Fruit fly (Drosophila melanogaster) whole organism, embryonic: Measurements from ENCODE around the gene BBIP1.

Source experiments
- Awh ChIP-seq: fragments of 200-800 bp; sonication (Bioruptor generic); IDR thresholded peaks from 2 replicates; pipeline ENCODE4, ENCODE4 v1.3.6; 2022; ENCODE audit warnings: missing biosample characterization, missing genetic modification characterization
- BtbVII ChIP-seq: fragments of 200-800 bp; sonication (Bioruptor generic); optimal IDR thresholded peaks from 3 replicates; lab custom pipeline; 2017; ENCODE audit warnings: missing biosample characterization, mild to moderate bottlenecking, missing genetic modification characterization
- CG10147 ChIP-seq: fragments of 200-800 bp; sonication (Bioruptor generic); optimal IDR thresholded peaks from 2 replicates; lab custom pipeline; 2019; ENCODE audit warnings: missing biosample characterization, mild to moderate bottlenecking, missing genetic modification characterization, moderate library complexity
- CG10366 ChIP-seq: fragments of 200-800 bp; sonication (Bioruptor generic); IDR thresholded peaks from 2 replicates; pipeline ENCODE4 v1.3.6; 2022; ENCODE audit warnings: missing biosample characterization, missing genetic modification characterization
- CG10543 ChIP-seq: fragments of 200-800 bp; sonication (Bioruptor generic); optimal IDR thresholded peaks from 3 replicates; lab custom pipeline; 2017; ENCODE audit warnings: missing biosample characterization, mild to moderate bottlenecking, missing genetic modification characterization, moderate library complexity
- CG11695 ChIP-seq: fragments of 200-800 bp; sonication (Bioruptor generic); IDR thresholded peaks from 3 replicates; pipeline ENCODE4 v1.3.6; 2022; ENCODE audit warnings: missing biosample characterization, missing genetic modification characterization
- CG14667 ChIP-seq: fragments of 200-800 bp; sonication (Bioruptor generic); IDR thresholded peaks from 2 replicates; pipeline ENCODE4 v1.3.6; 2022; ENCODE audit warnings: missing biosample characterization, missing genetic modification characterization
- CG15514 ChIP-seq: fragments of 200-800 bp; sonication (Bioruptor generic); optimal IDR thresholded peaks from 3 replicates; lab custom pipeline; 2017; ENCODE audit warnings: missing biosample characterization, missing genetic modification characterization, mild to moderate bottlenecking, moderate library complexity, missing genetic modification reagents
- CG1603 ChIP-seq: fragments of 200-800 bp; sonication (Bioruptor generic); optimal IDR thresholded peaks from 2 replicates; lab custom pipeline; 2019; ENCODE audit warnings: missing biosample characterization, mild to moderate bottlenecking, missing genetic modification characterization, moderate library complexity
- CG1647 ChIP-seq: fragments of 200-800 bp; sonication (Bioruptor generic); optimal IDR thresholded peaks from 3 replicates; lab custom pipeline; 2016; ENCODE audit warnings: missing biosample characterization, missing genetic modification characterization
- CG31224 ChIP-seq: fragments of 200-800 bp; sonication (Bioruptor generic); IDR thresholded peaks from 2 replicates; pipeline ENCODE4 v1.3.6; 2022; ENCODE audit warnings: missing biosample characterization, missing genetic modification characterization
- CG34376 ChIP-seq: fragments of 200-800 bp; sonication (Bioruptor generic); optimal IDR thresholded peaks from 2 replicates; lab custom pipeline; 2018; ENCODE audit warnings: missing biosample characterization, mild to moderate bottlenecking, missing genetic modification characterization
- CG6791 ChIP-seq: fragments of 200-800 bp; sonication (Bioruptor generic); IDR thresholded peaks from 3 replicates; pipeline ENCODE4 v1.3.6; 2022; ENCODE audit warnings: missing biosample characterization, missing genetic modification characterization; ENCODE audit not compliant: partially characterized antibody
- CG7963 ChIP-seq: fragments of 200-800 bp; sonication (Bioruptor generic); IDR thresholded peaks from 3 replicates; pipeline ENCODE4 v1.3.6; 2022; ENCODE audit warnings: missing biosample characterization, missing genetic modification characterization; ENCODE audit not compliant: partially characterized antibody
- CG8944 ChIP-seq: fragments of 200-800 bp; sonication (Bioruptor generic); optimal IDR thresholded peaks from 3 replicates; lab custom pipeline; 2016; ENCODE audit warnings: missing biosample characterization, missing genetic modification characterization
- CG9437 ChIP-seq: fragments of 200-800 bp; sonication (Bioruptor generic); optimal IDR thresholded peaks from 2 replicates; lab custom pipeline; 2018; ENCODE audit warnings: missing biosample characterization, mild to moderate bottlenecking, missing genetic modification characterization
- CG9727 ChIP-seq: fragments of 200-800 bp; sonication (Bioruptor generic); optimal IDR thresholded peaks from 3 replicates; lab custom pipeline; 2017; ENCODE audit warnings: missing biosample characterization, mild to moderate bottlenecking, missing genetic modification characterization
- CkIIα-i1 ChIP-seq: fragments of 200-800 bp; sonication (Bioruptor generic); IDR thresholded peaks from 2 replicates; pipeline ENCODE4 v1.3.6; 2022; ENCODE audit warnings: missing biosample characterization, missing genetic modification characterization
- CrebB ChIP-seq: fragments of 200-800 bp; sonication (Bioruptor generic); optimal IDR thresholded peaks from 3 replicates; lab custom pipeline; 2018; ENCODE audit warnings: missing biosample characterization, mild to moderate bottlenecking, missing genetic modification characterization
- E2f2 ChIP-seq: fragments of 200-800 bp; sonication (Bioruptor generic); IDR thresholded peaks from 2 replicates; pipeline ENCODE4 v1.3.6; 2022; ENCODE audit warnings: missing biosample characterization, missing genetic modification characterization
- Eip74EF ChIP-seq, 2 experiments: fragments of 200-800 bp in 1 of 2; fragments of >200 bp in 1 of 2; sonication (Bioruptor generic) in 1 of 2; optimal IDR thresholded peaks; 2 replicates each; lab custom pipeline; 2017 to 2019; ENCODE audit warnings: missing biosample characterization in 2 of 2, missing genetic modification characterization in 2 of 2, mild to moderate bottlenecking in 1 of 2, moderate library complexity in 1 of 2
- Fer1 ChIP-seq: fragments of 200-800 bp; sonication (Bioruptor generic); optimal IDR thresholded peaks from 2 replicates; lab custom pipeline; 2017; ENCODE audit warnings: missing biosample characterization, mild to moderate bottlenecking, missing genetic modification characterization
- Fer2 ChIP-seq: fragments of 200-800 bp; sonication (Bioruptor generic); optimal IDR thresholded peaks from 2 replicates; lab custom pipeline; 2018; ENCODE audit warnings: missing biosample characterization, mild to moderate bottlenecking, missing genetic modification characterization, moderate library complexity
- HHEX ChIP-seq: fragments of 200-800 bp; sonication (Bioruptor generic); optimal IDR thresholded peaks from 3 replicates; lab custom pipeline; 2017; ENCODE audit warnings: missing biosample characterization, mild to moderate bottlenecking, missing genetic modification characterization, missing genetic modification reagents
- Mad ChIP-seq: fragments of 200-800 bp; sonication (Bioruptor generic); optimal IDR thresholded peaks from 2 replicates; lab custom pipeline; 2016; ENCODE audit warnings: missing biosample characterization, missing genetic modification characterization
- Mrtf ChIP-seq: fragments of 200-800 bp; sonication (Bioruptor generic); IDR thresholded peaks from 3 replicates; pipeline ENCODE4 v1.3.6; 2022; ENCODE audit warnings: missing biosample characterization, missing genetic modification characterization
- Nf-YC ChIP-seq: fragments of 200-800 bp; optimal IDR thresholded peaks from 3 replicates; lab custom pipeline; 2019; ENCODE audit warnings: missing biosample characterization, mild to moderate bottlenecking, missing genetic modification characterization, moderate library complexity
- Oaz ChIP-seq: fragments of 200-800 bp; sonication (Bioruptor generic); IDR thresholded peaks from 2 replicates; pipeline ENCODE4 v1.3.6; 2022; ENCODE audit warnings: missing biosample characterization, missing genetic modification characterization
- Oli ChIP-seq: fragments of 200-800 bp; sonication (Bioruptor generic); optimal IDR thresholded peaks from 2 replicates; lab custom pipeline; 2018; ENCODE audit warnings: missing biosample characterization, mild to moderate bottlenecking, missing genetic modification characterization, moderate library complexity
- PHDP ChIP-seq: fragments of 200-800 bp; sonication (Bioruptor generic); optimal IDR thresholded peaks from 3 replicates; lab custom pipeline; 2018; ENCODE audit warnings: missing biosample characterization, mild to moderate bottlenecking, missing genetic modification characterization, moderate library complexity
- Ravus ChIP-seq: fragments of 200-800 bp; sonication (Bioruptor generic); IDR thresholded peaks from 2 replicates; pipeline ENCODE4 v1.3.6; 2022; ENCODE audit warnings: missing biosample characterization, missing genetic modification characterization
- Scr ChIP-seq: fragments of 200-800 bp; sonication (Bioruptor generic); IDR thresholded peaks from 2 replicates; pipeline ENCODE4 v1.3.6; 2022; ENCODE audit warnings: missing biosample characterization, missing genetic modification characterization; ENCODE audit not compliant: partially characterized antibody
- Ssrp ChIP-seq: fragments of 200-800 bp; sonication (Bioruptor generic); optimal IDR thresholded peaks from 2 replicates; lab custom pipeline; 2018; ENCODE audit warnings: missing biosample characterization, mild to moderate bottlenecking, missing genetic modification characterization, moderate library complexity
- Taf1 ChIP-seq: fragments of 200-800 bp; sonication (Bioruptor generic); IDR thresholded peaks from 2 replicates; pipeline ENCODE4 v1.3.6; 2022; ENCODE audit warnings: missing biosample characterization, missing genetic modification characterization
- Trl ChIP-seq, 3 experiments: fragments of >200 bp in 2 of 3; fragments of 200-800 bp in 1 of 3; sonication (Bioruptor generic) in 1 of 3; optimal IDR thresholded peaks; 2 replicates in 1 of 3; 3 replicates in 2 of 3; lab custom pipeline; 2016 to 2017; ENCODE audit warnings: missing biosample characterization in 1 of 3, missing genetic modification characterization in 1 of 3
- bbx ChIP-seq: fragments of 200-800 bp; sonication (Bioruptor generic); IDR thresholded peaks from 2 replicates; pipeline ENCODE4 v1.3.6; 2022; ENCODE audit warnings: missing biosample characterization, missing genetic modification characterization; ENCODE audit not compliant: partially characterized antibody
- cad ChIP-seq: fragments of >200 bp; optimal IDR thresholded peaks from 2 replicates; lab custom pipeline; 2017; ENCODE audit warnings: missing biosample characterization, missing genetic modification characterization
- ci ChIP-seq: fragments of 200-800 bp; sonication (Bioruptor generic); IDR thresholded peaks from 3 replicates; pipeline ENCODE4 v1.3.6; 2022; ENCODE audit warnings: missing biosample characterization, missing genetic modification characterization
- dmrt99B ChIP-seq: fragments of 200-800 bp; sonication (Bioruptor generic); optimal IDR thresholded peaks from 2 replicates; lab custom pipeline; 2018; ENCODE audit warnings: missing biosample characterization, mild to moderate bottlenecking, missing genetic modification characterization, moderate library complexity
- eyg ChIP-seq: fragments of 200-800 bp; sonication (Bioruptor generic); optimal IDR thresholded peaks from 3 replicates; lab custom pipeline; 2016; ENCODE audit warnings: missing biosample characterization, missing genetic modification characterization
- gfzf ChIP-seq: fragments of 200-800 bp; sonication (Bioruptor generic); optimal IDR thresholded peaks from 2 replicates; lab custom pipeline; 2016; ENCODE audit warnings: missing biosample characterization, mild to moderate bottlenecking, missing genetic modification characterization, moderate library complexity
- gt ChIP-seq: fragments of 200-800 bp; sonication (Bioruptor generic); IDR thresholded peaks from 2 replicates; pipeline ENCODE4 v1.3.6; 2022; ENCODE audit warnings: missing biosample characterization, missing genetic modification characterization
- hkb ChIP-seq, 2 experiments: fragments of 200-800 bp in 1 of 2; fragments of >200 bp in 1 of 2; sonication (Bioruptor generic) in 1 of 2; IDR thresholded peaks in 1 of 2; optimal IDR thresholded peaks in 1 of 2; 2 replicates each; pipeline versions ENCODE4 v1.3.6 to Lab custom; 2017 to 2022; ENCODE audit warnings: missing biosample characterization in 1 of 2, missing genetic modification characterization in 1 of 2
- maf-S ChIP-seq: fragments of 200-800 bp; sonication (Bioruptor generic); optimal IDR thresholded peaks from 2 replicates; lab custom pipeline; 2016; ENCODE audit warnings: missing biosample characterization, missing genetic modification characterization
- mirr ChIP-seq: fragments of 200-800 bp; sonication (Bioruptor generic); optimal IDR thresholded peaks from 3 replicates; lab custom pipeline; 2018; ENCODE audit warnings: missing biosample characterization, mild to moderate bottlenecking, missing genetic modification characterization
- psq ChIP-seq: fragments of 200-800 bp; sonication (Bioruptor generic); optimal IDR thresholded peaks from 2 replicates; lab custom pipeline; 2017; ENCODE audit warnings: missing biosample characterization, missing genetic modification characterization
- schlank ChIP-seq: fragments of 200-800 bp; sonication (Bioruptor generic); optimal IDR thresholded peaks from 2 replicates; lab custom pipeline; 2018; ENCODE audit warnings: missing biosample characterization, mild to moderate bottlenecking, missing genetic modification characterization
- seq ChIP-seq: fragments of 200-800 bp; sonication (Bioruptor generic); IDR thresholded peaks from 2 replicates; pipeline ENCODE4 v1.3.6; 2022; ENCODE audit warnings: missing biosample characterization, missing genetic modification characterization
- sr ChIP-seq: fragments of 200-800 bp; sonication (Bioruptor generic); IDR thresholded peaks from 3 replicates; pipeline ENCODE4 v1.3.6; 2022; ENCODE audit warnings: missing biosample characterization, missing genetic modification characterization

Gene BBIP1

DNA sequence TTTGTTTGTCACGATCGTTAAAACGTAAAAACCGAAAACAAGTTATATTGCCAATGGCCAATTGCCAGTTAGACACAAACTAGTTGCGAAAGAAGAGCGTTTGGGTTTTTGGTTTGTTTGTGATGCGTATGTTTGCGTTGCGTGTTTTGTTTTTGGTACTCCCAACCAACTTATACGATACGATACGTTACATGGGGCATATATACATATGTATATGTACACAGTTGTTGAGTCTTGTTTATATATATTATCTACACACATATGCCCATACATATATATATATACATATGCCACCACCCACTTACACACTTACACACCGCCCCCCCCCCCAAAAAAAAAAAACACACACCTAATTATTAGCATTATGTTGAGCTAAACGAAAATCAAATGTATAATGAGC, 44.1 kb downstream of the BBIP1 start:
- no peak for TF ChIP-seq Mrtf (GFP tag; lab: Robert Waterston, UW)
- 0 out of 2 replicates have a peak, but pooled peaks have one; percentile 15 for TF ChIP-seq Awh (GFP tag; lab: Robert Waterston, UW)
- peak; percentile 46 for TF ChIP-seq CG10543 (GFP tag; lab: Kevin White, UChicago)
- TF ChIP-seq psq: no peak
- TF ChIP-seq sr: no peak
- no peak; the same call in 2 of the 3 replicates for TF ChIP-seq ci (GFP tag; lab: Robert Waterston, UW)
- TF ChIP-seq eyg: no peak
- TF ChIP-seq CG8944 (GFP tag; lab: Kevin White, UChicago): no peak
- TF ChIP-seq Ravus: no peak
- no peak for TF ChIP-seq CkIIα-i1 (GFP tag; lab: Robert Waterston, UW)
- no peak for TF ChIP-seq Oaz (GFP tag; lab: Robert Waterston, UW)
- peak; percentile 13 for TF ChIP-seq Nf-YC
- TF ChIP-seq maf-S (GFP tag; lab: Kevin White, UChicago): no peak
- TF ChIP-seq CG34376: peak; percentile 28
- TF ChIP-seq dmrt99B (tag; lab: Kevin White, UChicago): peak; percentile 14
- no peak for TF ChIP-seq CG1603 (tag; lab: Kevin White, UChicago)
- no peak for TF ChIP-seq CG31224 (GFP tag; lab: Robert Waterston, UW)
- no peak for TF ChIP-seq Scr
- TF ChIP-seq Ssrp: no peak
- TF ChIP-seq gfzf: no peak
- no peak for TF ChIP-seq CG10147 (GFP tag; lab: Kevin White, UChicago)
- TF ChIP-seq mirr: peak; percentile 0
- TF ChIP-seq HHEX (GFP tag; lab: Kevin White, UChicago): peak; percentile 52
- no peak for TF ChIP-seq CG9437 (GFP tag; lab: Kevin White, UChicago)
- no peak for TF ChIP-seq bbx
- TF ChIP-seq Fer1 (GFP tag; lab: Kevin White, UChicago): peak; percentile 54
- TF ChIP-seq CG9727 (GFP tag; lab: Kevin White, UChicago): no peak
- TF ChIP-seq CG10366 (GFP tag; lab: Robert Waterston, UW): no peak
- no peak for TF ChIP-seq CG1647 (GFP tag; lab: Kevin White, UChicago)
- TF ChIP-seq CG11695 (GFP tag; lab: Robert Waterston, UW): no peak
- TF ChIP-seq Mad (GFP tag; lab: Kevin White, UChicago): no peak
- no peak for TF ChIP-seq cad (GFP tag; lab: Kevin White, UChicago)
- no peak for TF ChIP-seq CG6791 (GFP tag; lab: Robert Waterston, UW)
- TF ChIP-seq CrebB (tag; lab: Kevin White, UChicago): peak; percentile 21
- TF ChIP-seq gt (GFP tag; lab: Robert Waterston, UW): no peak
- TF ChIP-seq Taf1 (GFP tag; lab: Robert Waterston, UW): no peak
- no peak for TF ChIP-seq Oli (tag; lab: Kevin White, UChicago)
- TF ChIP-seq seq (GFP tag; lab: Robert Waterston, UW): 0 out of 2 replicates have a peak, but pooled peaks have one; percentile 6
- TF ChIP-seq Fer2 (tag; lab: Kevin White, UChicago): no peak
- no peak for TF ChIP-seq Eip74EF (GFP tag; optimal IDR thresholded peaks at IDR 0.05; lab: Kevin White, UChicago)
- TF ChIP-seq PHDP (tag; lab: Kevin White, UChicago): peak; percentile 25
- TF ChIP-seq BtbVII (GFP tag; lab: Kevin White, UChicago): peak; percentile 41
- TF ChIP-seq schlank (tag; lab: Kevin White, UChicago): no peak
- TF ChIP-seq Trl (optimal IDR thresholded peaks at IDR 0.05; lab: Kevin White, UChicago): no peak
- no peak for TF ChIP-seq Trl (GFP tag; optimal IDR thresholded peaks at IDR 0.05; lab: Kevin White, UChicago)
- TF ChIP-seq CG7963: no peak
- TF ChIP-seq E2f2 (GFP tag; lab: Robert Waterston, UW): 0 out of 2 replicates have a peak, but pooled peaks have one; percentile 19
- no peak for TF ChIP-seq CG15514 (GFP tag; lab: Kevin White, UChicago)
- TF ChIP-seq CG14667 (GFP tag; lab: Robert Waterston, UW): no peak
- TF ChIP-seq hkb (optimal IDR thresholded peaks at IDR 0.05; lab: Kevin White, UChicago): no peak
- TF ChIP-seq hkb (GFP tag; IDR thresholded peaks at IDR 0.05; lab: Robert Waterston, UW): peak; percentile 32; the same call in 1 of the 2 replicates
